Worm (Caenorhabditis elegans) whole organism, L2 larva: ENCODE measurements around the gene zip-8.

Experiments
- F13H6.1 ChIP-seq: sonication (generic microtip); optimal IDR thresholded peaks from 2 replicates; lab custom pipeline; 2016; ENCODE audit warnings: missing genetic modification characterization, missing compliant biosample characterization
- R02D3.7 ChIP-seq: fragments of 150-350 bp; optimal IDR thresholded peaks from 2 replicates; lab custom pipeline; 2014; ENCODE audit warnings: missing biosample characterization, missing genetic modification characterization
- ZK546.5 ChIP-seq: sonication (generic microtip); optimal IDR thresholded peaks from 2 replicates; lab custom pipeline; 2017; ENCODE audit warnings: missing biosample characterization, missing genetic modification characterization
- ama-1 ChIP-seq: fragments of 150-350 bp; optimal IDR thresholded peaks from 2 replicates; lab custom pipeline; 2018; ENCODE audit warnings: inconsistent platforms
- ceh-82 ChIP-seq: fragments of 150-350 bp; optimal IDR thresholded peaks from 2 replicates; lab custom pipeline; 2014; ENCODE audit warnings: missing biosample characterization, missing genetic modification characterization
- elt-3 ChIP-seq: sonication (generic microtip); optimal IDR thresholded peaks from 2 replicates; lab custom pipeline; 2017; ENCODE audit warnings: missing biosample characterization, missing genetic modification characterization
- mab-5 ChIP-seq: fragments of 150-350 bp; optimal IDR thresholded peaks from 2 replicates; lab custom pipeline; 2014; ENCODE audit warnings: missing biosample characterization, missing genetic modification characterization
- nhr-237 ChIP-seq: fragments of 150-350 bp; optimal IDR thresholded peaks from 2 replicates; lab custom pipeline; 2014; ENCODE audit warnings: missing biosample characterization, missing genetic modification characterization
- skn-1 ChIP-seq: sonication (generic microtip); optimal IDR thresholded peaks from 2 replicates; lab custom pipeline; 2017; ENCODE audit warnings: missing biosample characterization, missing genetic modification characterization
- snpc-4 ChIP-seq: fragments of 150-350 bp; optimal IDR thresholded peaks from 2 replicates; lab custom pipeline; 2014; ENCODE audit warnings: missing biosample characterization, missing genetic modification characterization
- unc-39 ChIP-seq: fragments of 150-350 bp; optimal IDR thresholded peaks from 2 replicates; lab custom pipeline; 2014; ENCODE audit warnings: missing biosample characterization, missing genetic modification characterization
- unc-62 ChIP-seq: fragments of 150-350 bp; optimal IDR thresholded peaks from 2 replicates; lab custom pipeline; 2014; ENCODE audit warnings: missing biosample characterization, missing genetic modification reagents, missing genetic modification characterization
- ztf-4 ChIP-seq: fragments of 150-350 bp; optimal IDR thresholded peaks from 2 replicates; lab custom pipeline; 2014; ENCODE audit warnings: missing biosample characterization, missing genetic modification characterization

- no peak for TF ChIP-seq F13H6.1
- no peak for TF ChIP-seq ZK546.5
- TF ChIP-seq unc-62 (GFP tag; lab: Kevin White, UChicago): no peak
- no peak for TF ChIP-seq skn-1 (tag; lab: Kevin White, UChicago)
- TF ChIP-seq unc-39: no peak
- no peak for TF ChIP-seq elt-3
- TF ChIP-seq snpc-4 (tag; lab: Kevin White, UChicago): no peak
- TF ChIP-seq mab-5: no peak
- TF ChIP-seq ceh-82 (tag; lab: Kevin White, UChicago): no peak
- no peak for TF ChIP-seq ama-1 (lab: Kevin White, UChicago)
- TF ChIP-seq ztf-4 (tag; lab: Kevin White, UChicago): no peak
- TF ChIP-seq nhr-237 (tag; lab: Kevin White, UChicago): no peak
- TF ChIP-seq R02D3.7 (tag; lab: Kevin White, UChicago): no peak
Observed at ce11 chrIII:6499102-6499501, 20.3 kb downstream of the zip-8 start.
